Worm (Caenorhabditis elegans): Measurements from ENCODE around the gene R03C1.1.

Gene R03C1.1

ce11 chrII:14910307-14910706 is at the start of gene R03C1.1:
R03C1.1 (minus strand) TSS chrII:14910407.
- TF ChIP-seq mel-28 (tag; optimal IDR thresholded peaks at IDR 0.05; ENCODE audit: borderline replicate concordance) (no peak), nhr-179 (tag; optimal IDR thresholded peaks at IDR 0.05) (no peak), sdz-38 (tag; optimal IDR thresholded peaks at IDR 0.05) (no peak)

- TF ChIP-seq nhr-80 (tag; optimal IDR thresholded peaks at IDR 0.05) (peak; percentile 31), hmg-1.2 (GFP tag; IDR thresholded peaks at IDR 0.05) (no peak), efl-1 (GFP tag; optimal IDR thresholded peaks at IDR 0.05) (no peak), aptf-3 (GFP tag; IDR thresholded peaks at IDR 0.05) (no peak)
Measured at ce11 chrII:14959273-14959672, 49.1 kb upstream of the R03C1.1 start.

- TF ChIP-seq nhr-120 (GFP tag; IDR thresholded peaks at IDR 0.05) (no peak), F10E7.11 (tag; optimal IDR thresholded peaks at IDR 0.05) (no peak), F55B11.4 (tag; optimal IDR thresholded peaks at IDR 0.05; ENCODE audit: borderline replicate concordance, insufficient read depth) (no peak), hmg-1.2 (GFP tag; IDR thresholded peaks at IDR 0.05) (no peak), akir-1 (GFP tag; optimal IDR thresholded peaks at IDR 0.05) (no peak), cebp-2 (GFP tag; IDR thresholded peaks at IDR 0.05) (no peak), hrde-1 (tag; optimal IDR thresholded peaks at IDR 0.05; ENCODE audit: borderline replicate concordance) (no peak), mel-28 (tag; optimal IDR thresholded peaks at IDR 0.05; ENCODE audit: borderline replicate concordance) (no peak), nfya-2 (GFP tag; IDR thresholded peaks at IDR 0.05) (no peak), ceh-100 (GFP tag; IDR thresholded peaks at IDR 0.05) (no peak), attf-3 (GFP tag; conservative IDR thresholded peaks at IDR 0.05) (no peak)
Measured at ce11 chrII:14958113-14958512, 47.9 kb upstream of the R03C1.1 start, which contains the start of gene Y53F4B.1. Y53F4B.1 (minus strand) TSS chrII:14958213.

- TF ChIP-seq aptf-2 (GFP tag; conservative IDR thresholded peaks at IDR 0.05) (no peak), somi-1 (GFP tag; optimal IDR thresholded peaks at IDR 0.05) (no peak), ceh-79 (tag; optimal IDR thresholded peaks at IDR 0.05) (no peak), fkh-3 (tag; optimal IDR thresholded peaks at IDR 0.05) (no peak), dox-1 (GFP tag; IDR thresholded peaks at IDR 0.05) (no peak), madf-3 (GFP tag; IDR thresholded peaks at IDR 0.05) (no peak), ztf-6 (GFP tag; IDR thresholded peaks at IDR 0.05) (no peak), hsf-1 (GFP tag; IDR thresholded peaks at IDR 0.05) (no peak), F39B2.1 (GFP tag; IDR thresholded peaks at IDR 0.05) (no peak), lsy-27 (tag; optimal IDR thresholded peaks at IDR 0.05; ENCODE audit: borderline replicate concordance, insufficient read depth) (no peak), B0019.2 (GFP tag; conservative IDR thresholded peaks at IDR 0.05) (no peak), tbx-9 (tag; optimal IDR thresholded peaks at IDR 0.05; ENCODE audit: borderline replicate concordance) (no peak), snpc-1.1 (tag; optimal IDR thresholded peaks at IDR 0.05; ENCODE audit: insufficient read depth) (no peak)
Measured at ce11 chrII:14952464-14953064, 42.4 kb upstream of the R03C1.1 start.

- no peak for TF ChIP-seq snpc-1.3 (tag; optimal IDR thresholded peaks at IDR 0.05; ENCODE audit: insufficient read depth)
- TF ChIP-seq zfh-2 (GFP tag; conservative IDR thresholded peaks at IDR 0.05): 0 out of 2 replicates have a peak, but pooled peaks have one; percentile 20
Measured at ce11 chrII:14946545-14946944, 36.3 kb upstream of the R03C1.1 start.
